Worm (Caenorhabditis elegans) whole organism, L3 larva: Measurements from ENCODE around the gene F57C12.2.

ENCODE experiments used
- ceh-9 ChIP-seq: sonication (generic microtip); optimal IDR thresholded peaks from 2 replicates; lab custom pipeline; 2018; ENCODE audit warnings: missing biosample characterization, missing genetic modification characterization
- nhr-76 ChIP-seq: fragments of 150-350 bp; sonication (generic microtip); optimal IDR thresholded peaks from 5 replicates; lab custom pipeline; 2014; ENCODE audit warnings: missing biosample characterization, missing genetic modification characterization

ce11 chrX:591056-591455 is 39.9 kb upstream of the F57C12.2 start:
- TF ChIP-seq nhr-76 (tag; lab: Kevin White, UChicago) (no peak), ceh-9 (tag; lab: Kevin White, UChicago) (no peak)
